Fruit fly (Drosophila melanogaster) whole organism, prepupa: ENCODE results near the gene CG9706.

Experiments
- Blimp-1 ChIP-seq: fragments of 200-800 bp; sonication (Bioruptor generic); optimal IDR thresholded peaks from 3 replicates; lab custom pipeline; 2017; ENCODE audit warnings: missing biosample characterization, missing genetic modification characterization, mild to moderate bottlenecking, moderate library complexity, missing genetic modification reagents
- CG10631 ChIP-seq: fragments of 200-800 bp; sonication (Bioruptor generic); optimal IDR thresholded peaks from 2 replicates; lab custom pipeline; 2016; ENCODE audit warnings: missing biosample characterization, missing genetic modification characterization
- CG10669 ChIP-seq: fragments of 200-800 bp; sonication (Bioruptor generic); optimal IDR thresholded peaks from 3 replicates; lab custom pipeline; 2018; ENCODE audit warnings: missing biosample characterization, mild to moderate bottlenecking, missing genetic modification characterization, moderate library complexity
- CG11294 ChIP-seq: fragments of 200-800 bp; sonication (Bioruptor generic); IDR thresholded peaks from 2 replicates; pipeline ENCODE4 v1.3.6; 2022; ENCODE audit warnings: missing biosample characterization, missing genetic modification characterization
- CG11762 ChIP-seq: fragments of 200-800 bp; sonication (Bioruptor generic); optimal IDR thresholded peaks from 3 replicates; lab custom pipeline; 2016; ENCODE audit warnings: missing biosample characterization, missing genetic modification characterization; ENCODE audit not compliant: insufficient read depth
- CG11902 ChIP-seq: fragments of 200-800 bp; sonication (Bioruptor generic); optimal IDR thresholded peaks from 3 replicates; lab custom pipeline; 2016; ENCODE audit warnings: missing biosample characterization, missing genetic modification characterization
- CG1621 ChIP-seq: fragments of 200-800 bp; sonication (Bioruptor generic); optimal IDR thresholded peaks from 3 replicates; lab custom pipeline; 2018; ENCODE audit warnings: missing biosample characterization, mild to moderate bottlenecking, missing genetic modification characterization
- CG16779 ChIP-seq: fragments of 200-800 bp; sonication (Bioruptor generic); optimal IDR thresholded peaks from 3 replicates; lab custom pipeline; 2017; ENCODE audit warnings: missing biosample characterization, mild to moderate bottlenecking, missing genetic modification characterization
- CG3032 ChIP-seq: fragments of 200-800 bp; optimal IDR thresholded peaks from 2 replicates; lab custom pipeline; 2019; ENCODE audit warnings: missing biosample characterization, mild to moderate bottlenecking, missing genetic modification characterization, moderate library complexity
- CG31627 ChIP-seq: fragments of 200-800 bp; sonication (Bioruptor generic); optimal IDR thresholded peaks from 3 replicates; lab custom pipeline; 2016; ENCODE audit warnings: missing biosample characterization, missing genetic modification characterization
- CG32006 ChIP-seq: fragments of 200-800 bp; sonication (Bioruptor generic); optimal IDR thresholded peaks from 3 replicates; lab custom pipeline; 2017; ENCODE audit warnings: missing biosample characterization, mild to moderate bottlenecking, missing genetic modification characterization
- CG34406 ChIP-seq: fragments of 200-800 bp; sonication (Bioruptor generic); optimal IDR thresholded peaks from 3 replicates; lab custom pipeline; 2016; ENCODE audit warnings: missing biosample characterization, missing genetic modification characterization
- CG3919 ChIP-seq: fragments of 200-800 bp; sonication (Bioruptor generic); optimal IDR thresholded peaks from 3 replicates; lab custom pipeline; 2016; ENCODE audit warnings: missing biosample characterization, missing genetic modification characterization
- CG4318 ChIP-seq: fragments of 200-800 bp; sonication (Bioruptor generic); optimal IDR thresholded peaks from 3 replicates; lab custom pipeline; 2017; ENCODE audit warnings: missing biosample characterization, mild to moderate bottlenecking, missing genetic modification characterization
- CG6163 ChIP-seq: fragments of 200-800 bp; sonication (Bioruptor generic); IDR thresholded peaks from 3 replicates; pipeline ENCODE4 v1.3.6; 2022; ENCODE audit warnings: missing biosample characterization, missing genetic modification characterization
- CG6276 ChIP-seq: fragments of 200-800 bp; sonication (Bioruptor generic); optimal IDR thresholded peaks from 2 replicates; lab custom pipeline; 2017; ENCODE audit warnings: missing biosample characterization, mild to moderate bottlenecking, missing genetic modification characterization
- CG6792 ChIP-seq: fragments of 200-800 bp; sonication (Bioruptor generic); optimal IDR thresholded peaks from 3 replicates; lab custom pipeline; 2016; ENCODE audit warnings: missing biosample characterization, missing genetic modification characterization
- CG6808 ChIP-seq: fragments of 200-800 bp; sonication (Bioruptor generic); optimal IDR thresholded peaks from 3 replicates; lab custom pipeline; 2017; ENCODE audit warnings: missing biosample characterization, missing genetic modification characterization, mild to moderate bottlenecking, moderate library complexity, missing genetic modification reagents
- CG6854 ChIP-seq: fragments of 200-800 bp; sonication (Bioruptor generic); optimal IDR thresholded peaks from 2 replicates; lab custom pipeline; 2017; ENCODE audit warnings: missing biosample characterization, mild to moderate bottlenecking, missing genetic modification characterization
- CG7368 ChIP-seq: fragments of 200-800 bp; sonication (Bioruptor generic); optimal IDR thresholded peaks from 3 replicates; lab custom pipeline; 2016; ENCODE audit warnings: missing biosample characterization, missing genetic modification characterization
- CG8319 ChIP-seq: fragments of 200-800 bp; sonication (Bioruptor generic); optimal IDR thresholded peaks from 3 replicates; lab custom pipeline; 2016; ENCODE audit warnings: missing biosample characterization, missing genetic modification characterization
- Eip75B ChIP-seq: fragments of 200-800 bp; sonication (Bioruptor generic); optimal IDR thresholded peaks from 3 replicates; lab custom pipeline; 2016; ENCODE audit warnings: missing biosample characterization, missing genetic modification characterization
- Eip78C ChIP-seq: fragments of 200-800 bp; sonication (Bioruptor generic); peaks from one replicate; lab custom pipeline; 2016; ENCODE audit warnings: missing biosample characterization, missing genetic modification characterization
- Ets21C ChIP-seq: fragments of 200-800 bp; sonication (Bioruptor generic); optimal IDR thresholded peaks from 3 replicates; lab custom pipeline; 2016; ENCODE audit warnings: missing biosample characterization, missing genetic modification characterization
- Gug ChIP-seq: fragments of 200-800 bp; sonication (Bioruptor generic); IDR thresholded peaks from 2 replicates; pipeline ENCODE4 v1.3.6; 2022; ENCODE audit warnings: missing biosample characterization, missing genetic modification characterization
- Hr38 ChIP-seq: sonication (Bioruptor generic); optimal IDR thresholded peaks from 2 replicates; lab custom pipeline; 2016; ENCODE audit warnings: missing biosample characterization, missing genetic modification characterization
- Hr39 ChIP-seq: fragments of 200-800 bp; sonication (Bioruptor generic); optimal IDR thresholded peaks from 2 replicates; lab custom pipeline; 2016; ENCODE audit warnings: missing biosample characterization, missing genetic modification characterization
- Hr4 ChIP-seq: fragments of 200-800 bp; sonication (Bioruptor generic); optimal IDR thresholded peaks from 3 replicates; lab custom pipeline; 2016; ENCODE audit warnings: missing biosample characterization, missing genetic modification characterization
- Lpt ChIP-seq: fragments of 200-800 bp; sonication (Bioruptor generic); optimal IDR thresholded peaks from 3 replicates; lab custom pipeline; 2016; ENCODE audit warnings: missing biosample characterization, missing genetic modification characterization
- Met ChIP-seq: fragments of 200-800 bp; sonication (Bioruptor generic); optimal IDR thresholded peaks from 3 replicates; lab custom pipeline; 2016; ENCODE audit warnings: missing biosample characterization, missing genetic modification characterization
- OdsH ChIP-seq: fragments of 200-800 bp; sonication (Bioruptor generic); optimal IDR thresholded peaks from 3 replicates; lab custom pipeline; 2016; ENCODE audit warnings: missing biosample characterization, missing genetic modification characterization
- Sox102F ChIP-seq: fragments of 200-800 bp; sonication (Bioruptor generic); optimal IDR thresholded peaks from 2 replicates; lab custom pipeline; 2016; ENCODE audit warnings: missing biosample characterization, mild to moderate bottlenecking, missing genetic modification characterization
- Sox15 ChIP-seq: fragments of 200-800 bp; sonication (Bioruptor generic); optimal IDR thresholded peaks from 3 replicates; lab custom pipeline; 2016; ENCODE audit warnings: missing biosample characterization, missing genetic modification characterization
- achi ChIP-seq: fragments of 200-800 bp; sonication (Bioruptor generic); optimal IDR thresholded peaks from 3 replicates; lab custom pipeline; 2016; ENCODE audit warnings: missing biosample characterization, missing genetic modification characterization
- acj6 ChIP-seq: fragments of 200-800 bp; sonication (Bioruptor generic); optimal IDR thresholded peaks from 3 replicates; lab custom pipeline; 2016; ENCODE audit warnings: missing biosample characterization, missing genetic modification characterization
- dac ChIP-seq: fragments of 200-800 bp; sonication (Bioruptor generic); optimal IDR thresholded peaks from 2 replicates; lab custom pipeline; 2017; ENCODE audit warnings: missing biosample characterization, mild to moderate bottlenecking, missing genetic modification characterization
- dsx ChIP-seq: fragments of 200-800 bp; optimal IDR thresholded peaks from 3 replicates; lab custom pipeline; 2019; ENCODE audit warnings: missing biosample characterization, mild to moderate bottlenecking, missing genetic modification characterization, moderate library complexity; ENCODE audit not compliant: poor library complexity, severe bottlenecking
- eg ChIP-seq: fragments of 200-800 bp; sonication (Bioruptor generic); IDR thresholded peaks from 3 replicates; pipeline ENCODE4 v1.3.6; 2022; ENCODE audit warnings: missing biosample characterization, missing genetic modification characterization
- esn ChIP-seq: fragments of 200-800 bp; sonication (Bioruptor generic); optimal IDR thresholded peaks from 2 replicates; lab custom pipeline; 2016; ENCODE audit warnings: missing biosample characterization, mild to moderate bottlenecking, missing genetic modification characterization, moderate library complexity
- fd59A ChIP-seq: fragments of 200-800 bp; sonication (Bioruptor generic); optimal IDR thresholded peaks from 2 replicates; lab custom pipeline; 2017; ENCODE audit warnings: missing biosample characterization, mild to moderate bottlenecking, missing genetic modification characterization, missing genetic modification reagents
- fkh ChIP-seq: fragments of 200-800 bp; sonication (Bioruptor generic); optimal IDR thresholded peaks from 3 replicates; lab custom pipeline; 2017; ENCODE audit warnings: missing biosample characterization, mild to moderate bottlenecking, missing genetic modification characterization, moderate library complexity
- lz ChIP-seq: fragments of 200-800 bp; sonication (Bioruptor generic); optimal IDR thresholded peaks from 3 replicates; lab custom pipeline; 2016; ENCODE audit warnings: missing biosample characterization, missing genetic modification characterization
- net ChIP-seq: fragments of 200-800 bp; sonication (Bioruptor generic); optimal IDR thresholded peaks from 3 replicates; lab custom pipeline; 2016; ENCODE audit warnings: missing biosample characterization, missing genetic modification characterization
- pdm3 ChIP-seq: fragments of 200-800 bp; sonication (Bioruptor generic); optimal IDR thresholded peaks from 3 replicates; lab custom pipeline; 2016; ENCODE audit warnings: missing biosample characterization, missing genetic modification characterization
- salr ChIP-seq, 2 experiments: fragments of 200-800 bp; sonication (Bioruptor generic); optimal IDR thresholded peaks; 3 replicates each; lab custom pipeline; 2016 to 2018; ENCODE audit warnings: missing biosample characterization in 2 of 2, missing genetic modification characterization in 2 of 2, mild to moderate bottlenecking in 1 of 2
- svp ChIP-seq: fragments of 200-800 bp; sonication (Bioruptor generic); peaks from one replicate; lab custom pipeline; 2016; ENCODE audit warnings: missing biosample characterization, missing genetic modification characterization
- topi ChIP-seq: fragments of 200-800 bp; sonication (Bioruptor generic); optimal IDR thresholded peaks from 3 replicates; lab custom pipeline; 2016; ENCODE audit warnings: missing biosample characterization, missing genetic modification characterization

CG9706 gene

dm6 chr3L:16800026-16800425 is 17.2 kb downstream of the CG9706 start (continued):
- TF ChIP-seq Sox102F (GFP tag; lab: Kevin White, UChicago) (peak; percentile 42), fd59A (GFP tag; lab: Kevin White, UChicago) (no peak), Met (GFP tag; lab: Kevin White, UChicago) (peak; percentile 2), Eip78C (peak; percentile 29), salr (GFP tag; optimal IDR thresholded peaks at IDR 0.05; lab: Kevin White, UChicago) (no peak), fkh (GFP tag; lab: Kevin White, UChicago) (peak; percentile 19), CG16779 (tag; lab: Kevin White, UChicago) (peak; percentile 46), CG3919 (GFP tag; lab: Kevin White, UChicago) (peak; percentile 57), topi (GFP tag; lab: Kevin White, UChicago) (peak; percentile 31), acj6 (GFP tag; lab: Kevin White, UChicago) (no peak), Hr4 (GFP tag; lab: Kevin White, UChicago) (no peak), eg (GFP tag; lab: Robert Waterston, UW) (peak; percentile 62; the same call in 2 of the 3 replicates), Lpt (GFP tag; lab: Kevin White, UChicago) (peak; percentile 10), Eip75B (GFP tag; lab: Kevin White, UChicago) (no peak), CG3032 (tag; lab: Kevin White, UChicago) (no peak), CG34406 (GFP tag; lab: Kevin White, UChicago) (peak; percentile 12)

DNA sequence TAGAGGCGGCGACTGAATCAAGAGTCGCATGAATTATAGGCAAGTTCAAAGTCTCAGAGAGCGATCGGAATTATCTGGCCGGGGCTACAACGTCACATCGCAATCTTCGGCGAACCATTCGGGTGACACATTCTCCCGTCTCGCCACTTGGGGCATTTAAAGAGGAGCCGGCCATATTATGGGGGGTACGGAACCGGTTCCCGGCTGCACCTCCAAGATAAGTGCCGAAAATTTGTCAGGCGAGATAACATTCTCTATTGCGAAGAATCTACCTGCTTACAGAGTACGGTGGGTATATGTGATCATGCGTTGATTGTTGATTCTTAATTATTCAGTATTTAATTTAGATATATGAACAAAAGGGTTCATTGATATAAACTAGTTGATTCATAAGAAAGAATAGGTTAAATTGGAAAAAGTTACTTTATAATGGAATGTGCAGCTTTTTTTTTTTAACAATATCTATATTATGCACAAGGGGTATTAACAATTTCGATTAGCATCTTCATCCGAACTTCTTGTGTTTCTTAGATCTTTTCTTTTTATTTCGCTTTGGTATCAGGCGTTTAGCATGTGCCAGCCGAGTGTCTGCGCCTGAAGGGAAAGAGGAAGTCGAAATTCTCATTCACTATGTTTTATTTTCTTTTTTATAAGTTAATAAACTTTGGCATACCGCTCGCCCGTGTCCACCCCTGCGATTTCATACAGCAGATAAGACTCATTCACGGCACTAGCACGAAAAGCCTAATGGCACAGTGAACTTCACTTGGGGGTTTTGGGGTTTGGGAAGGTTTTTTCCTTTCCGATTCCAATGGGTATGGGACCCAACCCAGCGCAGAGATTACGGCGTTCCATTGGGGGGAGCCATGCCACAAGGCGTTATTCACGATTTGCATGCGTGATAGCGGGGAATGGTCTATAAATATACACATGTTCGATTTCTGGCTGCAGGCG is 19.0 kb downstream of the CG9706 start:
- TF ChIP-seq CG6792 (GFP tag; lab: Kevin White, UChicago) = no peak
- no peak for TF ChIP-seq CG7368 (GFP tag; lab: Kevin White, UChicago)
- no peak for TF ChIP-seq CG11294 (GFP tag; lab: Robert Waterston, UW)
- peak; percentile 37 for TF ChIP-seq pdm3 (GFP tag; lab: Kevin White, UChicago)
- TF ChIP-seq net (GFP tag; lab: Kevin White, UChicago) = peak; percentile 26
- TF ChIP-seq CG8319 (GFP tag; lab: Kevin White, UChicago) = no peak
- peak; percentile 25 for TF ChIP-seq CG11762 (GFP tag; lab: Kevin White, UChicago)
- peak; percentile 49 for TF ChIP-seq Hr39 (GFP tag; lab: Kevin White, UChicago)
- TF ChIP-seq salr (GFP tag; optimal IDR thresholded peaks at IDR 0.05; lab: Kevin White, UChicago) = peak in 1 of 2 experiments; percentile 18
- TF ChIP-seq CG10669 = no peak
- TF ChIP-seq CG10631 = no peak
- TF ChIP-seq eg (GFP tag; lab: Robert Waterston, UW) = no peak
- TF ChIP-seq Met (GFP tag; lab: Kevin White, UChicago) = peak; percentile 64
- peak; percentile 39 for TF ChIP-seq CG6854
- peak; percentile 39 for TF ChIP-seq lz (GFP tag; lab: Kevin White, UChicago)
- TF ChIP-seq Blimp-1 (GFP tag; lab: Kevin White, UChicago) = no peak
- no peak for TF ChIP-seq dsx (GFP tag; lab: Kevin White, UChicago)
- no peak for TF ChIP-seq dac (GFP tag; lab: Kevin White, UChicago)
- TF ChIP-seq CG1621 = no peak
- peak; percentile 17 for TF ChIP-seq Ets21C (GFP tag; lab: Kevin White, UChicago)
- no peak for TF ChIP-seq Eip75B (GFP tag; lab: Kevin White, UChicago)
- TF ChIP-seq CG3919 (GFP tag; lab: Kevin White, UChicago) = no peak
- peak; percentile 91 for TF ChIP-seq svp (GFP tag; lab: Kevin White, UChicago)
- TF ChIP-seq CG6808 = peak; percentile 51
- TF ChIP-seq CG11902 (GFP tag; lab: Kevin White, UChicago) = no peak
- no peak for TF ChIP-seq CG6163
- TF ChIP-seq esn (GFP tag; lab: Kevin White, UChicago) = peak; percentile 62
- TF ChIP-seq Hr38 = no peak
- peak; percentile 17 for TF ChIP-seq achi (GFP tag; lab: Kevin White, UChicago)
- TF ChIP-seq fd59A (GFP tag; lab: Kevin White, UChicago) = no peak
- peak; percentile 16 for TF ChIP-seq OdsH (GFP tag; lab: Kevin White, UChicago)
- TF ChIP-seq CG4318 = peak; percentile 22
- TF ChIP-seq Sox15 = no peak
- peak; percentile 26 for TF ChIP-seq CG31627 (GFP tag; lab: Kevin White, UChicago)
- no peak for TF ChIP-seq Gug
- peak; percentile 36 for TF ChIP-seq CG6276 (GFP tag; lab: Kevin White, UChicago)
- no peak for TF ChIP-seq CG16779 (tag; lab: Kevin White, UChicago)
- TF ChIP-seq CG32006 (GFP tag; lab: Kevin White, UChicago) = peak; percentile 68
